Fruit fly (Drosophila melanogaster): ENCODE measurements around the gene Trissin.

The Trissin gene

dm6 chr3R:15512249-15512648 is 27.1 kb upstream of the Trissin start (continued):
- TF ChIP-seq maf-S (GFP tag; optimal IDR thresholded peaks at IDR 0.05) (no peak), CG18262 (tag; optimal IDR thresholded peaks at IDR 0.05) (no peak), Ravus (GFP tag; IDR thresholded peaks at IDR 0.05) (no peak)

- TF ChIP-seq CG15601 (tag; optimal IDR thresholded peaks at IDR 0.05), result no peak
- no peak for TF ChIP-seq fd64A (GFP tag; optimal IDR thresholded peaks at IDR 0.05)
- no peak for TF ChIP-seq CG2199 (GFP tag; IDR thresholded peaks at IDR 0.05)
- TF ChIP-seq pfk (GFP tag; optimal IDR thresholded peaks at IDR 0.05), result no peak
- TF ChIP-seq CG1233 (GFP tag; optimal IDR thresholded peaks at IDR 0.05), result no peak
- TF ChIP-seq CkIIα-i1 (GFP tag; IDR thresholded peaks at IDR 0.05), result no peak
- no peak for TF ChIP-seq trh (GFP tag; optimal IDR thresholded peaks at IDR 0.05)
- no peak for TF ChIP-seq CG16813 (GFP tag; IDR thresholded peaks at IDR 0.05; ENCODE audit: partially characterized antibody)
- TF ChIP-seq CG4820 (GFP tag; optimal IDR thresholded peaks at IDR 0.05), result no peak
- TF ChIP-seq Xrp1 (GFP tag; IDR thresholded peaks at IDR 0.05), result no peak
- TF ChIP-seq btn (GFP tag; optimal IDR thresholded peaks at IDR 0.05), result no peak
- TF ChIP-seq ERR (GFP tag; optimal IDR thresholded peaks at IDR 0.05), result no peak
- TF ChIP-seq CG6683 (GFP tag; optimal IDR thresholded peaks at IDR 0.05), result no peak
- no peak for TF ChIP-seq scrt (GFP tag; optimal IDR thresholded peaks at IDR 0.05)
Measured at dm6 chr3R:15509817-15510216, 24.6 kb upstream of the Trissin start, which contains the start of gene CG44013. CG44013 (minus strand) TSS chr3R:15509917.

dm6 chr3R:15508631-15509030 is 23.4 kb upstream of the Trissin start, which contains the start of gene CG44014:
CG44014 (minus strand) TSS chr3R:15508886.
- TF ChIP-seq exex (tag; optimal IDR thresholded peaks at IDR 0.05) (peak; percentile 35), CG17385 (GFP tag; optimal IDR thresholded peaks at IDR 0.05) (no peak), tll (GFP tag; optimal IDR thresholded peaks at IDR 0.05) (no peak)

- TF ChIP-seq exex (tag; optimal IDR thresholded peaks at IDR 0.05) (peak; percentile 44), ro (GFP tag; IDR thresholded peaks at IDR 0.05) (no peak)
Measured at dm6 chr3R:15507760-15508159, 22.6 kb upstream of the Trissin start.

- TF ChIP-seq CG4617 (GFP tag; optimal IDR thresholded peaks at IDR 0.05; ENCODE audit: borderline replicate concordance) (no peak), CG2120 (GFP tag; optimal IDR thresholded peaks at IDR 0.05) (no peak), CG17328 (GFP tag; IDR thresholded peaks at IDR 0.05) (no peak), Rfx (GFP tag; IDR thresholded peaks at IDR 0.05) (no peak), CG8089 (GFP tag; optimal IDR thresholded peaks at IDR 0.05) (no peak), CG18599 (GFP tag; optimal IDR thresholded peaks at IDR 0.05) (no peak), sug (tag; optimal IDR thresholded peaks at IDR 0.05) (no peak), Abd-B (GFP tag; optimal IDR thresholded peaks at IDR 0.05) (no peak), Elba2 (GFP tag; optimal IDR thresholded peaks at IDR 0.05) (no peak), jing (GFP tag; optimal IDR thresholded peaks at IDR 0.05) (no peak), CoRest (tag; optimal IDR thresholded peaks at IDR 0.05) (no peak), CG17612 (GFP tag; IDR thresholded peaks at IDR 0.05) (no peak), CG34376 (GFP tag; optimal IDR thresholded peaks at IDR 0.05) (no peak), twi (tag; optimal IDR thresholded peaks at IDR 0.05) (no peak), CG13123 (GFP tag; optimal IDR thresholded peaks at IDR 0.05) (no peak)
Measured at dm6 chr3R:15494302-15494701, 9.1 kb upstream of the Trissin start, which contains the start of gene maca. maca (plus strand) TSS chr3R:15494602.
